Worm (Caenorhabditis elegans) whole organism, L2 larva: Measurements from ENCODE around the gene F59B10.4.

Source experiments
- ceh-82 ChIP-seq: fragments of 150-350 bp; optimal IDR thresholded peaks from 2 replicates; lab custom pipeline; 2014; ENCODE audit warnings: missing biosample characterization, missing genetic modification characterization
- dmd-4 ChIP-seq: sonication (generic microtip); optimal IDR thresholded peaks from 2 replicates; lab custom pipeline; 2017; ENCODE audit warnings: missing biosample characterization, missing genetic modification characterization
- lsy-2 ChIP-seq, 2 experiments: fragments of 150-350 bp in 1 of 2; sonication (generic microtip) in 1 of 2; optimal IDR thresholded peaks; 2 replicates each; lab custom pipeline; 2014 to 2017; ENCODE audit warnings: missing biosample characterization in 2 of 2, missing genetic modification characterization in 2 of 2
- peb-1 ChIP-seq: fragments of 150-350 bp; optimal IDR thresholded peaks from 2 replicates; lab custom pipeline; 2014; ENCODE audit warnings: missing biosample characterization, missing genetic modification characterization
- skn-1 ChIP-seq: sonication (generic microtip); optimal IDR thresholded peaks from 2 replicates; lab custom pipeline; 2017; ENCODE audit warnings: missing biosample characterization, missing genetic modification characterization
- zag-1 ChIP-seq: fragments of 150-350 bp; optimal IDR thresholded peaks from 2 replicates; lab custom pipeline; 2014; ENCODE audit warnings: missing biosample characterization, missing genetic modification characterization

ce11 chrII:10476959-10477358 is 42.0 kb downstream of the F59B10.4 start, which contains the start of gene ZK666.4:
- TF ChIP-seq ceh-82 (tag; lab: Kevin White, UChicago), result no peak
- TF ChIP-seq dmd-4 (tag; lab: Kevin White, UChicago), result no peak
- TF ChIP-seq lsy-2 (tag; optimal IDR thresholded peaks at IDR 0.05; lab: Kevin White, UChicago), result no peak
- TF ChIP-seq zag-1 (tag; lab: Kevin White, UChicago), result no peak
- TF ChIP-seq peb-1 (tag; lab: Kevin White, UChicago), result no peak
- no peak for TF ChIP-seq skn-1 (tag; lab: Kevin White, UChicago)
